Worm (Caenorhabditis elegans) whole organism, L1 larva: ENCODE measurements around the gene cwp-4.

Experiments used
- C04F5.9 ChIP-seq: sonication (generic microtip); optimal IDR thresholded peaks from 2 replicates; lab custom pipeline; 2016; ENCODE audit warnings: missing genetic modification characterization, missing compliant biosample characterization
- C16A3.4 ChIP-seq: fragments of 150-350 bp; optimal IDR thresholded peaks from 2 replicates; lab custom pipeline; 2014; ENCODE audit warnings: missing biosample characterization, missing genetic modification characterization
- aha-1 ChIP-seq: fragments of 150-350 bp; optimal IDR thresholded peaks from 2 replicates; lab custom pipeline; 2014; ENCODE audit warnings: missing biosample characterization, missing genetic modification characterization
- blmp-1 ChIP-seq: fragments of 150-350 bp; optimal IDR thresholded peaks from 2 replicates; lab custom pipeline; 2014; ENCODE audit warnings: missing biosample characterization, missing genetic modification characterization
- ceh-63 ChIP-seq: fragments of 200-800 bp; sonication (Bioruptor generic); optimal IDR thresholded peaks from 2 replicates; lab custom pipeline; 2018; ENCODE audit warnings: mild to moderate bottlenecking, missing genetic modification characterization, missing compliant biosample characterization
- ceh-88 ChIP-seq: fragments of 200-800 bp; sonication (Bioruptor generic); IDR thresholded peaks from 2 replicates; pipeline ENCODE4 v1.3.6; 2022; ENCODE audit warnings: missing genetic modification characterization, missing compliant biosample characterization
- dsc-1 ChIP-seq: sonication (generic microtip); optimal IDR thresholded peaks from 2 replicates; lab custom pipeline; 2016; ENCODE audit warnings: mild to moderate bottlenecking, missing genetic modification characterization, missing compliant biosample characterization
- efl-1 ChIP-seq, 4 experiments: fragments of 150-350 bp; optimal IDR thresholded peaks in 3 of 4; peaks in 1 of 4; 1 replicate in 1 of 4; 2 replicates in 3 of 4; lab custom pipeline; 2014; ENCODE audit warnings: missing biosample characterization in 2 of 4, missing genetic modification characterization in 2 of 4, missing genetic modification reagents in 2 of 4
- efl-3 ChIP-seq: fragments of 200-800 bp; sonication (Bioruptor generic); optimal IDR thresholded peaks from 2 replicates; lab custom pipeline; 2018; ENCODE audit warnings: mild to moderate bottlenecking, missing genetic modification characterization, missing compliant biosample characterization
- egl-27 ChIP-seq, 2 experiments: fragments of 150-350 bp in 1 of 2; sonication (generic microtip); optimal IDR thresholded peaks; 3 replicates each; lab custom pipeline; 2017 to 2018; ENCODE audit warnings: missing biosample characterization in 2 of 2, missing genetic modification characterization in 2 of 2, missing genetic modification reagents in 2 of 2
- elt-3 ChIP-seq, 6 experiments: fragments of 150-350 bp in 1 of 6; sonication (generic microtip); optimal IDR thresholded peaks; 2 replicates each; lab custom pipeline; 2017 to 2018; ENCODE audit warnings: missing biosample characterization in 6 of 6, missing genetic modification characterization in 6 of 6, inconsistent platforms in 1 of 6
- ets-5 ChIP-seq: fragments of 200-800 bp; sonication (Bioruptor generic); IDR thresholded peaks from 2 replicates; pipeline ENCODE4 v1.3.6; 2022; ENCODE audit warnings: missing genetic modification characterization, missing compliant biosample characterization
- fkh-4 ChIP-seq: sonication (generic microtip); optimal IDR thresholded peaks from 2 replicates; lab custom pipeline; 2016; ENCODE audit warnings: missing compliant biosample characterization, missing genetic modification characterization, borderline replicate concordance
- grh-1 ChIP-seq: fragments of 200-800 bp; sonication (Bioruptor generic); IDR thresholded peaks from 2 replicates; pipeline ENCODE4 v1.3.6; 2022; ENCODE audit warnings: missing genetic modification reagents, missing genetic modification characterization, missing compliant biosample characterization
- irx-1 ChIP-seq: sonication (generic microtip); optimal IDR thresholded peaks from 2 replicates; lab custom pipeline; 2016; ENCODE audit warnings: missing genetic modification characterization, missing compliant biosample characterization
- lin-14 ChIP-seq: fragments of 200-800 bp; sonication (Bioruptor generic); optimal IDR thresholded peaks from 2 replicates; lab custom pipeline; 2018; ENCODE audit warnings: mild to moderate bottlenecking, missing genetic modification characterization, moderate library complexity, missing compliant biosample characterization
- lin-15B ChIP-seq: fragments of 150-350 bp; sonication (generic microtip); optimal IDR thresholded peaks from 3 replicates; lab custom pipeline; 2014; ENCODE audit warnings: missing biosample characterization, missing genetic modification characterization
- lin-35 ChIP-seq, 2 experiments: fragments of 150-350 bp; optimal IDR thresholded peaks; 2 replicates each; lab custom pipeline; 2014; ENCODE audit warnings: missing biosample characterization in 2 of 2, missing genetic modification characterization in 2 of 2, missing genetic modification reagents in 2 of 2
- lin-39 ChIP-seq: fragments of 150-350 bp; optimal IDR thresholded peaks from 2 replicates; lab custom pipeline; 2014; ENCODE audit warnings: missing biosample characterization, missing genetic modification reagents, missing genetic modification characterization
- lsy-2 ChIP-seq, 2 experiments: fragments of 150-350 bp; optimal IDR thresholded peaks; 2 replicates each; lab custom pipeline; 2014; ENCODE audit warnings: missing biosample characterization in 2 of 2, missing genetic modification characterization in 2 of 2
- mab-9 ChIP-seq: fragments of 200-800 bp; sonication (Bioruptor generic); IDR thresholded peaks from 2 replicates; pipeline ENCODE4 v1.3.6; 2022; ENCODE audit warnings: missing genetic modification reagents, missing genetic modification characterization, missing compliant biosample characterization
- mdl-1 ChIP-seq, 2 experiments: fragments of 150-350 bp; optimal IDR thresholded peaks; 2 replicates each; lab custom pipeline; 2014 to 2017; ENCODE audit warnings: missing biosample characterization in 2 of 2, missing genetic modification characterization in 2 of 2, inconsistent platforms in 1 of 2
- nhr-12 ChIP-seq: sonication (generic microtip); optimal IDR thresholded peaks from 2 replicates; lab custom pipeline; 2017; ENCODE audit warnings: missing biosample characterization, missing genetic modification characterization
- nhr-19 ChIP-seq: fragments of 200-800 bp; sonication (Bioruptor generic); conservative IDR thresholded peaks from 2 replicates; pipeline ENCODE4 v1.3.6; 2022; ENCODE audit warnings: missing genetic modification characterization, missing compliant biosample characterization
- nhr-237 ChIP-seq: fragments of 150-350 bp; optimal IDR thresholded peaks from 2 replicates; lab custom pipeline; 2014; ENCODE audit warnings: missing biosample characterization, missing genetic modification characterization
- nhr-84 ChIP-seq: sonication (generic microtip); optimal IDR thresholded peaks from 2 replicates; lab custom pipeline; 2017; ENCODE audit warnings: missing biosample characterization, missing genetic modification characterization
- nhr-85 ChIP-seq: sonication (generic microtip); peaks from one replicate; lab custom pipeline; 2016; ENCODE audit warnings: missing genetic modification characterization, inconsistent platforms, missing compliant biosample characterization
- nhr-90 ChIP-seq: sonication (generic microtip); optimal IDR thresholded peaks from 2 replicates; lab custom pipeline; 2016; ENCODE audit warnings: mild to moderate bottlenecking, missing genetic modification characterization, missing compliant biosample characterization; ENCODE audit not compliant: poor library complexity
- snu-23 ChIP-seq: sonication (generic microtip); optimal IDR thresholded peaks from 2 replicates; lab custom pipeline; 2016; ENCODE audit warnings: missing genetic modification characterization, missing compliant biosample characterization
- sptf-1 ChIP-seq: fragments of 150-350 bp; optimal IDR thresholded peaks from 2 replicates; lab custom pipeline; 2014; ENCODE audit warnings: missing biosample characterization, missing genetic modification characterization
- sup-37 ChIP-seq: fragments of 200-800 bp; sonication (Bioruptor generic); optimal IDR thresholded peaks from 2 replicates; lab custom pipeline; 2018; ENCODE audit warnings: mild to moderate bottlenecking, missing genetic modification characterization, missing compliant biosample characterization
- unc-86 ChIP-seq: sonication (generic microtip); optimal IDR thresholded peaks from 2 replicates; lab custom pipeline; 2016; ENCODE audit warnings: missing genetic modification characterization, missing compliant biosample characterization
- vab-15 ChIP-seq: sonication (generic microtip); optimal IDR thresholded peaks from 2 replicates; lab custom pipeline; 2017; ENCODE audit warnings: missing genotype, mild to moderate bottlenecking, missing genetic modification characterization, missing compliant biosample characterization
- xbp-1 ChIP-seq: sonication (generic microtip); optimal IDR thresholded peaks from 2 replicates; lab custom pipeline; 2016; ENCODE audit warnings: missing genetic modification characterization, missing compliant biosample characterization
- zag-1 ChIP-seq: fragments of 150-350 bp; optimal IDR thresholded peaks from 2 replicates; lab custom pipeline; 2014; ENCODE audit warnings: missing biosample characterization, missing genetic modification characterization

The cwp-4 gene

DNA sequence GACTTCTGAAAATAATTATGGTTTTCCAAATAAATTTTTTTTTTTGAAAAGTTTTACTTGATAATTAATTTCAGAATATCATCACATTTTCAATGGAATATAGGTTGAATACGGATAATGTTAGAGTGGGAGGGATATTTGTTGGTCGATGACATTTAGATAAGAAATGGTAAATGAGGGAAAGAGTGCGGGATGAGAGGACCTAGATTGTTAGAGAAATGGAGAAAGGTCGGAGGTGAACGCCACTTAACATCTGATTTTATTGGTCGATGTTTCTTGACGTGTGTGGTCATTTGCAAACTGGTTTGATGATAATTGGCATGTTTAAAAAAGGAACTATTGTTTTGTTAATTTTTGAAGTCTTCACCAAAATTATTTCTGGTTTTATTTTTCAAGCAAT is 15.0 kb upstream of the cwp-4 start:
- TF ChIP-seq C16A3.4 (tag; lab: Kevin White, UChicago): no peak
- no peak for TF ChIP-seq sup-37 (GFP tag; lab: Kevin White, UChicago)
- TF ChIP-seq grh-1 (GFP tag; lab: Robert Waterston, UW): peak; percentile 54
- TF ChIP-seq ets-5 (GFP tag; lab: Robert Waterston, UW): no peak
- TF ChIP-seq sptf-1 (tag; lab: Kevin White, UChicago): no peak
- no peak for TF ChIP-seq lsy-2 (tag; optimal IDR thresholded peaks at IDR 0.05; lab: Kevin White, UChicago)
- no peak for TF ChIP-seq egl-27 (tag; optimal IDR thresholded peaks at IDR 0.05; lab: Kevin White, UChicago)
- no peak for TF ChIP-seq unc-86 (tag; lab: Kevin White, UChicago)
- TF ChIP-seq irx-1: no peak
- peak; percentile 48 for TF ChIP-seq lin-14
- peak; percentile 83 for TF ChIP-seq blmp-1 (tag; lab: Kevin White, UChicago)
- peak in 1 of 2 experiments; percentile 5 for TF ChIP-seq lin-35 (GFP tag; optimal IDR thresholded peaks at IDR 0.05; lab: Kevin White, UChicago)
- peak in 1 of 6 experiments; percentile 23 for TF ChIP-seq elt-3 (tag; optimal IDR thresholded peaks at IDR 0.05; lab: Kevin White, UChicago)
- TF ChIP-seq vab-15: no peak
- TF ChIP-seq nhr-84 (tag; lab: Kevin White, UChicago): no peak
- TF ChIP-seq nhr-85 (tag; lab: Kevin White, UChicago): peak; percentile 85
- no peak for TF ChIP-seq snu-23
- TF ChIP-seq nhr-237 (tag; lab: Kevin White, UChicago): no peak

DNA sequence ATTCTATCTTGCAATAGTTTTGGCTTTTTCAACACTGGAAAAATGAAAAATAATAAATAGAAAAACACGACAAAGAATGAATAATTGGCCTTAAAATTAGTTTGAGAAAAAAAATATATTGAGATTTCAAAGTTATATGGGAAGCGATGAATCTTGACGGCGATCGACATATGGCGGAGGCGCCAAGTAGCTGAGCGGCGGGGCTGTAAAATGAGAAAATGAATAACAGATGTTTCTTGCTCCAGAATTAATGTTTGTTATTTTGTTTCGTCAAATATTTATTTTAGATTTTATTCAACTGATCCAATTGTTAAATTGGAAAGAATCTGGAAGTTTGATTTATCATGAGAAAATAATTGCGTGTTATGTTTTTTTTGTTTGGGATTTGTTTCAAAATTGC is 13.9 kb upstream of the cwp-4 start, which contains the start of gene K11D12.11:
Gene K11D12.11, minus strand, starts transcription at position 42 of the 400 bp plus-strand sequence.
- TF ChIP-seq lin-35 (GFP tag; optimal IDR thresholded peaks at IDR 0.05; lab: Kevin White, UChicago) (no peak), dsc-1 (peak; percentile 97), efl-3 (GFP tag; lab: Kevin White, UChicago) (no peak), fkh-4 (tag; lab: Kevin White, UChicago) (peak; percentile 83), C04F5.9 (tag; lab: Kevin White, UChicago) (no peak), mdl-1 (tag; optimal IDR thresholded peaks at IDR 0.05; lab: Kevin White, UChicago) (no peak)
- TF ChIP-seq, all 84 proteins: peak for 2

DNA sequence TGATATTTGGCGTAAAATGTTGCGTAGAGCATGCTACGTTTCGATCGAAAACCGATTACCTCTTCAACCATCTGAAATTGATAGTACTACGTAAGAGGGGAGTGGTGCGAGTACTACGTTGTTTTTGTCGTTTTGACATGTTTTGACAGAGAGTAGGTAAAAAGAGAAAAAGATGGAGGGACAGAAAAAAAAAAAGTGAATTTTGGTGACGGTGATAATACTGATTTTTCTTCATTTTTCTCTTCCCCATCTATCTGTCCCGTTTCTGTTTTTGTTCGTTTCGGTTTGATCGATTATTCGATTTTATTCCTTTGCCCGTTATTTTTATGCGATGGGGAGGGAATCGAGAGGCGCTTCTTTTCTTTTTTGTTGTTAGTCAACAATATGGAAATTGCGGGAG is 12.5 kb upstream of the cwp-4 start, which contains the start of gene K11D12.8:
Gene K11D12.8, minus strand, starts transcription at position 77 of the 400 bp plus-strand sequence.
- TF ChIP-seq lin-39 (tag; lab: Kevin White, UChicago): no peak
- no peak for TF ChIP-seq ceh-88 (GFP tag; lab: Robert Waterston, UW)
- TF ChIP-seq blmp-1 (tag; lab: Kevin White, UChicago): peak; percentile 71
- no peak for TF ChIP-seq grh-1 (GFP tag; lab: Robert Waterston, UW)
- TF ChIP-seq xbp-1 (tag; lab: Kevin White, UChicago): no peak

DNA sequence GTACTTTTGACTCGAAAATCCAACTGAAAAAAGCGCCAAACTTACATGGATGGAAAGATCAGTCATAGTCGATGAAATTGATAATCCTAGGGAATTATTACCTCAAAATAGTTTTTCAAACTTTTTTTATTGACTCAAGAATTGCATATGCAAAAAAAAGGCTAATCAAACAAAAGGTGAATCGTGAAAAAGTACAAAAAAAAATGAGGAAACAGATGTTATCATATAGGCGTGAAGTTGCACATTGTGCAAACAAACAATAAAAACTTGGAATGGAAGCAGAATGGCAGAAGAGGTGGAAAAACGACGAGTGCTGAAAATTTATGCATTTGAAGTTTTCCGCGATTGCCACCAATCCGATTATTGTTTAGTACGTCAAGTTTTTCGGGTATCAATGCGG is 7.3 kb upstream of the cwp-4 start, which contains the start of gene exc-14:
Gene exc-14, minus strand, starts transcription at position 101 of the 400 bp plus-strand sequence.
- TF ChIP-seq C04F5.9 (tag; lab: Kevin White, UChicago) (no peak), egl-27 (tag; optimal IDR thresholded peaks at IDR 0.05; lab: Kevin White, UChicago) (no peak), nhr-12 (tag; lab: Kevin White, UChicago) (no peak), nhr-19 (GFP tag; lab: Robert Waterston, UW) (no peak), lin-15B (tag; lab: Kevin White, UChicago) (no peak), lin-35 (GFP tag; optimal IDR thresholded peaks at IDR 0.05; lab: Kevin White, UChicago) (no peak), nhr-90 (tag; lab: Kevin White, UChicago) (no peak), aha-1 (no peak), ceh-63 (GFP tag; lab: Kevin White, UChicago) (no peak), ceh-88 (GFP tag; lab: Robert Waterston, UW) (no peak), efl-1 (optimal IDR thresholded peaks at IDR 0.05; lab: Kevin White, UChicago) (no peak), efl-1 (GFP tag; optimal IDR thresholded peaks at IDR 0.05 in 1 of 2; lab: Kevin White, UChicago) (no peak), nhr-85 (tag; lab: Kevin White, UChicago) (no peak), dsc-1 (no peak), zag-1 (no peak), mab-9 (no peak)
